Worm (Caenorhabditis elegans) whole organism, early embryonic: ENCODE measurements around the gene lact-3.

Experiments used
- B0310.2 ChIP-seq: sonication (generic microtip); optimal IDR thresholded peaks from 2 replicates; lab custom pipeline; 2016; ENCODE audit warnings: mild to moderate bottlenecking, missing genetic modification characterization, missing compliant biosample characterization
- F13C5.2 ChIP-seq: sonication (generic microtip); optimal IDR thresholded peaks from 2 replicates; lab custom pipeline; 2017; ENCODE audit warnings: mild to moderate bottlenecking, missing genetic modification characterization, inconsistent platforms, missing compliant biosample characterization
- ama-1 ChIP-seq: fragments of 150-350 bp; optimal IDR thresholded peaks from 2 replicates; lab custom pipeline; 2014
- ceh-13 ChIP-seq: fragments of 200-800 bp; sonication (Bioruptor generic); optimal IDR thresholded peaks from 2 replicates; lab custom pipeline; 2018; ENCODE audit warnings: mild to moderate bottlenecking, missing genetic modification characterization, missing compliant biosample characterization
- ceh-36 ChIP-seq: sonication (generic microtip); optimal IDR thresholded peaks from 2 replicates; lab custom pipeline; 2016; ENCODE audit warnings: missing genetic modification characterization, inconsistent platforms, missing compliant biosample characterization
- hnd-1 ChIP-seq: sonication (generic microtip); optimal IDR thresholded peaks from 2 replicates; lab custom pipeline; 2016; ENCODE audit warnings: missing genetic modification characterization, missing compliant biosample characterization
- pes-1 ChIP-seq: fragments of 200-800 bp; sonication (Bioruptor generic); IDR thresholded peaks from 2 replicates; pipeline ENCODE4 v1.3.6; 2022; ENCODE audit warnings: missing genetic modification reagents, missing genetic modification characterization, missing compliant biosample characterization
- tbx-11 ChIP-seq: fragments of 200-800 bp; sonication (Bioruptor generic); IDR thresholded peaks from 2 replicates; pipeline ENCODE4 v1.3.6; 2022; ENCODE audit warnings: missing genetic modification characterization, missing compliant biosample characterization
- tbx-37 ChIP-seq: fragments of 200-800 bp; sonication (Bioruptor generic); conservative IDR thresholded peaks from 2 replicates; pipeline ENCODE4 v1.3.6; 2022; ENCODE audit warnings: missing genetic modification reagents, missing genetic modification characterization, missing compliant biosample characterization
- tra-4 ChIP-seq: sonication (generic microtip); optimal IDR thresholded peaks from 2 replicates; lab custom pipeline; 2017; ENCODE audit warnings: missing genetic modification characterization, missing compliant biosample characterization

Gene lact-3

ce11 chrII:10603560-10603959 lies 53.9 kb downstream of the lact-3 start:
- no peak for TF ChIP-seq ceh-13 (GFP tag; lab: Kevin White, UChicago)
- TF ChIP-seq tra-4 (tag; lab: Kevin White, UChicago): no peak
- no peak for TF ChIP-seq ceh-36 (tag; lab: Kevin White, UChicago)
- TF ChIP-seq F13C5.2 (tag; lab: Kevin White, UChicago): no peak
- no peak for TF ChIP-seq hnd-1 (tag; lab: Kevin White, UChicago)
- TF ChIP-seq tbx-37 (GFP tag; lab: Robert Waterston, UW): no peak
- TF ChIP-seq pes-1: no peak
- TF ChIP-seq B0310.2 (tag; lab: Kevin White, UChicago): no peak
- no peak for TF ChIP-seq ama-1 (lab: Kevin White, UChicago)
- no peak for TF ChIP-seq tbx-11 (GFP tag; lab: Robert Waterston, UW)
